Fruit fly (Drosophila melanogaster) whole organism, prepupa: ENCODE data around the gene CG14961.

ENCODE experiments used
- CG6808 ChIP-seq: fragments of 200-800 bp; sonication (Bioruptor generic); optimal IDR thresholded peaks from 3 replicates; lab custom pipeline; 2017; ENCODE audit warnings: missing biosample characterization, missing genetic modification characterization, mild to moderate bottlenecking, moderate library complexity, missing genetic modification reagents
- CG8319 ChIP-seq: fragments of 200-800 bp; sonication (Bioruptor generic); optimal IDR thresholded peaks from 3 replicates; lab custom pipeline; 2016; ENCODE audit warnings: missing biosample characterization, missing genetic modification characterization
- CG9139 ChIP-seq: fragments of 200-800 bp; sonication (Bioruptor generic); optimal IDR thresholded peaks from 3 replicates; lab custom pipeline; 2017; ENCODE audit warnings: missing biosample characterization, mild to moderate bottlenecking, missing genetic modification characterization
- Eip78C ChIP-seq: fragments of 200-800 bp; sonication (Bioruptor generic); peaks from one replicate; lab custom pipeline; 2016; ENCODE audit warnings: missing biosample characterization, missing genetic modification characterization
- Ets96B ChIP-seq: fragments of 200-800 bp; optimal IDR thresholded peaks from 2 replicates; lab custom pipeline; 2019; ENCODE audit warnings: missing biosample characterization, mild to moderate bottlenecking, missing genetic modification characterization, moderate library complexity
- Hr39 ChIP-seq: fragments of 200-800 bp; sonication (Bioruptor generic); optimal IDR thresholded peaks from 2 replicates; lab custom pipeline; 2016; ENCODE audit warnings: missing biosample characterization, missing genetic modification characterization
- Lpt ChIP-seq: fragments of 200-800 bp; sonication (Bioruptor generic); optimal IDR thresholded peaks from 3 replicates; lab custom pipeline; 2016; ENCODE audit warnings: missing biosample characterization, missing genetic modification characterization
- OdsH ChIP-seq: fragments of 200-800 bp; sonication (Bioruptor generic); optimal IDR thresholded peaks from 3 replicates; lab custom pipeline; 2016; ENCODE audit warnings: missing biosample characterization, missing genetic modification characterization
- Sox15 ChIP-seq: fragments of 200-800 bp; sonication (Bioruptor generic); optimal IDR thresholded peaks from 3 replicates; lab custom pipeline; 2016; ENCODE audit warnings: missing biosample characterization, missing genetic modification characterization
- achi ChIP-seq: fragments of 200-800 bp; sonication (Bioruptor generic); optimal IDR thresholded peaks from 3 replicates; lab custom pipeline; 2016; ENCODE audit warnings: missing biosample characterization, missing genetic modification characterization
- eg ChIP-seq: fragments of 200-800 bp; sonication (Bioruptor generic); IDR thresholded peaks from 3 replicates; pipeline ENCODE4 v1.3.6; 2022; ENCODE audit warnings: missing biosample characterization, missing genetic modification characterization
- fkh ChIP-seq: fragments of 200-800 bp; sonication (Bioruptor generic); optimal IDR thresholded peaks from 3 replicates; lab custom pipeline; 2017; ENCODE audit warnings: missing biosample characterization, mild to moderate bottlenecking, missing genetic modification characterization, moderate library complexity

DNA sequence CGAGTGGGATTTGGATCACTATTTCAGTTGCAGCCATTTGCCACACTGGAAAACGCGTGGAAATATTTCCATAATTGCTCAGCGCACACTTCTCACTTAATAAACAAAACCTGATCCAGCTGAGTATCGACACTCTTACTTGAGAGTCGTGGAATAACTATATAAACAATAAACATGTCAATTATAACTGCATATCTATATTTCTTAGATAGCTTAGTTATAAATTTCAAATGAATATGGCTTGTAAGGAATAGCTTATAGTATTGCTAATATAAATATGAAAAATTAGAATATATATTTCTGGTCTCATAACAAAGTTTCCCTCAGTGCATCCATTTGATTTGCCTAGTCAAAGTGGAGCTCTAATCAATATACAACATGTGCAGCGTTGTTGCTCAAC lies 46.6 kb upstream of the CG14961 start:
- TF ChIP-seq achi (GFP tag; lab: Kevin White, UChicago) (no peak), CG9139 (GFP tag; lab: Kevin White, UChicago) (no peak), OdsH (GFP tag; lab: Kevin White, UChicago) (peak; percentile 23), CG8319 (GFP tag; lab: Kevin White, UChicago) (no peak), Lpt (GFP tag; lab: Kevin White, UChicago) (no peak), fkh (GFP tag; lab: Kevin White, UChicago) (no peak), Hr39 (GFP tag; lab: Kevin White, UChicago) (no peak), Ets96B (tag; lab: Kevin White, UChicago) (no peak), eg (GFP tag; lab: Robert Waterston, UW) (peak; percentile 41; the same call in 1 of the 3 replicates), Sox15 (GFP tag; lab: Kevin White, UChicago) (no peak), CG6808 (no peak), Eip78C (GFP tag; lab: Kevin White, UChicago) (peak; percentile 43)
